Fruit fly (Drosophila melanogaster): ENCODE measurements around the gene CG14089.

CG14089 gene

dm6 chr3L:19263480-19264140 is 17.0 kb downstream of the CG14089 start, which contains the start of the genes CG42374 and Mettl5 (continued):
- TF ChIP-seq CG18599 (GFP tag; optimal IDR thresholded peaks at IDR 0.05) (peak; percentile 45), Dip3 (GFP tag; optimal IDR thresholded peaks at IDR 0.05) (no peak), stwl (tag; optimal IDR thresholded peaks at IDR 0.05) (no peak), slou (GFP tag; optimal IDR thresholded peaks at IDR 0.05) (no peak), CG30431 (GFP tag; optimal IDR thresholded peaks at IDR 0.05) (no peak), Bdp1 (GFP tag; optimal IDR thresholded peaks at IDR 0.05) (no peak), tx (GFP tag; optimal IDR thresholded peaks at IDR 0.05) (no peak), CG2199 (GFP tag; IDR thresholded peaks at IDR 0.05) (no peak), gem (tag; optimal IDR thresholded peaks at IDR 0.05) (peak; percentile 54), CG5953 (GFP tag; IDR thresholded peaks at IDR 0.05) (0 out of 2 replicates have a peak, but pooled peaks have one; percentile 1), CG31224 (GFP tag; IDR thresholded peaks at IDR 0.05) (no peak), chn (GFP tag; optimal IDR thresholded peaks at IDR 0.05) (peak; percentile 7), sc (optimal IDR thresholded peaks at IDR 0.05) (no peak), sc (GFP tag; optimal IDR thresholded peaks at IDR 0.05) (no peak), jing (GFP tag; optimal IDR thresholded peaks at IDR 0.05) (no peak), lab (GFP tag; optimal IDR thresholded peaks at IDR 0.05) (peak; percentile 59), CG9932 (GFP tag; IDR thresholded peaks at IDR 0.05) (0 out of 2 replicates have a peak, but pooled peaks have one; percentile 18), MBD-R2 (GFP tag; IDR thresholded peaks at IDR 0.05) (no peak), tap (tag; optimal IDR thresholded peaks at IDR 0.05) (peak; percentile 24), gsb (GFP tag; IDR thresholded peaks at IDR 0.05) (no peak), CG16779 (GFP tag; IDR thresholded peaks at IDR 0.05) (no peak), Camta (GFP tag; optimal IDR thresholded peaks at IDR 0.05) (no peak), Abd-B (GFP tag; optimal IDR thresholded peaks at IDR 0.05) (no peak), dimm (GFP tag; IDR thresholded peaks at IDR 0.05) (no peak), Hmr (GFP tag; optimal IDR thresholded peaks at IDR 0.05) (peak; percentile 44), Atf6 (GFP tag; IDR thresholded peaks at IDR 0.05) (peak; percentile 61), CG18476 (GFP tag; optimal IDR thresholded peaks at IDR 0.05) (peak; percentile 17), Spps (tag; optimal IDR thresholded peaks at IDR 0.05) (no peak), CG7357 (GFP tag; IDR thresholded peaks at IDR 0.05) (no peak), CG9876 (GFP tag; optimal IDR thresholded peaks at IDR 0.05) (no peak), Antp (GFP tag; optimal IDR thresholded peaks at IDR 0.05) (no peak), az2 (GFP tag; optimal IDR thresholded peaks at IDR 0.05) (peak; percentile 44), Hr3 (GFP tag; optimal IDR thresholded peaks at IDR 0.05) (peak; percentile 21), hb (GFP tag; IDR thresholded peaks at IDR 0.05; ENCODE audit: partially characterized antibody) (no peak), CG15601 (tag; optimal IDR thresholded peaks at IDR 0.05) (no peak), Nf-YB (GFP tag; optimal IDR thresholded peaks at IDR 0.05) (no peak), Dref (GFP tag; IDR thresholded peaks at IDR 0.05) (no peak), CG9797 (GFP tag; optimal IDR thresholded peaks at IDR 0.05) (no peak), E2f1 (GFP tag; IDR thresholded peaks at IDR 0.05) (peak; percentile 25; the same call in 1 of the 2 replicates), CkIIα-i1 (GFP tag; IDR thresholded peaks at IDR 0.05) (no peak), pho (GFP tag; optimal IDR thresholded peaks at IDR 0.05) (no peak), Drgx (GFP tag; IDR thresholded peaks at IDR 0.05) (peak; percentile 76), ftz-f1 (GFP tag; optimal IDR thresholded peaks at IDR 0.05) (peak; percentile 14), shn (GFP tag; optimal IDR thresholded peaks at IDR 0.05) (no peak), PHDP (tag; optimal IDR thresholded peaks at IDR 0.05) (peak; percentile 61), CG10543 (GFP tag; optimal IDR thresholded peaks at IDR 0.05) (no peak), dan (GFP tag; IDR thresholded peaks at IDR 0.05) (no peak), sna (GFP tag; IDR thresholded peaks at IDR 0.05; ENCODE audit: partially characterized antibody) (no peak), CG13775 (GFP tag; optimal IDR thresholded peaks at IDR 0.05) (no peak), Gug (GFP tag; IDR thresholded peaks at IDR 0.05) (no peak), cad (GFP tag; optimal IDR thresholded peaks at IDR 0.05) (no peak)
